Worm (Caenorhabditis elegans): Measurements from ENCODE around the gene nspd-4.

Gene nspd-4

ce11 chrII:4866045-4866444 is 23.6 kb downstream of the nspd-4 start:
- TF ChIP-seq dao-5 (tag; optimal IDR thresholded peaks at IDR 0.05) (no peak), him-1 (tag; optimal IDR thresholded peaks at IDR 0.05) (no peak), W03F9.2 (tag; optimal IDR thresholded peaks at IDR 0.05) (no peak)

ce11 chrII:4867476-4867875 is 25.1 kb downstream of the nspd-4 start, which contains the start of gene col-17:
col-17 (minus strand) TSS chrII:4867576.
- no peak for TF ChIP-seq him-1 (tag; optimal IDR thresholded peaks at IDR 0.05)
- TF ChIP-seq dao-5 (tag; optimal IDR thresholded peaks at IDR 0.05) = no peak
- no peak for TF ChIP-seq W03F9.2 (tag; optimal IDR thresholded peaks at IDR 0.05)

ce11 chrII:4869793-4870343 is 27.5 kb downstream of the nspd-4 start:
- no peak for TF ChIP-seq W03F9.2 (tag; optimal IDR thresholded peaks at IDR 0.05)
- TF ChIP-seq him-1 (tag; optimal IDR thresholded peaks at IDR 0.05) = no peak
- TF ChIP-seq dao-5 (tag; optimal IDR thresholded peaks at IDR 0.05) = no peak

- TF ChIP-seq him-1 (tag; optimal IDR thresholded peaks at IDR 0.05) (no peak), dao-5 (tag; optimal IDR thresholded peaks at IDR 0.05) (no peak), W03F9.2 (tag; optimal IDR thresholded peaks at IDR 0.05) (no peak)
These were observed 28.3 kb downstream of the nspd-4 start, which contains the start of gene col-20 for ce11 chrII:4870691-4871090. col-20 (minus strand) TSS chrII:4870791.

ce11 chrII:4871834-4872233 is 29.4 kb downstream of the nspd-4 start:
- no peak for TF ChIP-seq him-1 (tag; optimal IDR thresholded peaks at IDR 0.05)
- no peak for TF ChIP-seq dao-5 (tag; optimal IDR thresholded peaks at IDR 0.05)
- TF ChIP-seq W03F9.2 (tag; optimal IDR thresholded peaks at IDR 0.05) = no peak

- TF ChIP-seq dao-5 (tag; optimal IDR thresholded peaks at IDR 0.05) (no peak), W03F9.2 (tag; optimal IDR thresholded peaks at IDR 0.05) (no peak), him-1 (tag; optimal IDR thresholded peaks at IDR 0.05) (no peak)
These were observed 30.6 kb downstream of the nspd-4 start, which contains the start of gene col-73 for ce11 chrII:4873029-4873428. col-73 (minus strand) TSS chrII:4873129.

ce11 chrII:4874335-4874861 is 32.0 kb downstream of the nspd-4 start, which contains the start of gene F11G11.15:
F11G11.15 (plus strand) TSS chrII:4874845.
- TF ChIP-seq W03F9.2 (tag; optimal IDR thresholded peaks at IDR 0.05) (no peak), dao-5 (tag; optimal IDR thresholded peaks at IDR 0.05) (no peak), him-1 (tag; optimal IDR thresholded peaks at IDR 0.05) (no peak)

ce11 chrII:4876091-4876490 is 33.7 kb downstream of the nspd-4 start, which contains the start of gene F11G11.13:
F11G11.13 (minus strand) TSS chrII:4876179.
- TF ChIP-seq dao-5 (tag; optimal IDR thresholded peaks at IDR 0.05) (no peak), W03F9.2 (tag; optimal IDR thresholded peaks at IDR 0.05) (no peak), him-1 (tag; optimal IDR thresholded peaks at IDR 0.05) (no peak)

- TF ChIP-seq dao-5 (tag; optimal IDR thresholded peaks at IDR 0.05) (no peak), him-1 (tag; optimal IDR thresholded peaks at IDR 0.05) (no peak), W03F9.2 (tag; optimal IDR thresholded peaks at IDR 0.05) (no peak)
These were observed 37.2 kb downstream of the nspd-4 start, which contains the start of gene gst-6 for ce11 chrII:4879629-4880028. gst-6 (plus strand) TSS chrII:4879891.

ce11 chrII:4881727-4882126 is 39.3 kb downstream of the nspd-4 start, which contains the start of gene gst-7:
gst-7 (plus strand) TSS chrII:4882062.
- TF ChIP-seq dao-5 (tag; optimal IDR thresholded peaks at IDR 0.05) (no peak), him-1 (tag; optimal IDR thresholded peaks at IDR 0.05) (no peak), W03F9.2 (tag; optimal IDR thresholded peaks at IDR 0.05) (no peak)

ce11 chrII:4882498-4882897 is 40.1 kb downstream of the nspd-4 start:
- TF ChIP-seq dao-5 (tag; optimal IDR thresholded peaks at IDR 0.05) = no peak
- TF ChIP-seq W03F9.2 (tag; optimal IDR thresholded peaks at IDR 0.05) = no peak
- TF ChIP-seq him-1 (tag; optimal IDR thresholded peaks at IDR 0.05) = no peak

- TF ChIP-seq dao-5 (tag; optimal IDR thresholded peaks at IDR 0.05) (no peak), W03F9.2 (tag; optimal IDR thresholded peaks at IDR 0.05) (no peak), him-1 (tag; optimal IDR thresholded peaks at IDR 0.05) (no peak)
These were observed 41.0 kb downstream of the nspd-4 start, which contains the start of gene gst-8 for ce11 chrII:4883412-4883811. gst-8 (plus strand) TSS chrII:4883712.

- no peak for TF ChIP-seq him-1 (tag; optimal IDR thresholded peaks at IDR 0.05)
- TF ChIP-seq W03F9.2 (tag; optimal IDR thresholded peaks at IDR 0.05) = no peak
These were observed 42.0 kb downstream of the nspd-4 start for ce11 chrII:4884403-4884802.

ce11 chrII:4885976-4886375 is 43.6 kb downstream of the nspd-4 start, which contains the start of gene R05F9.7:
R05F9.7 (plus strand) TSS chrII:4886276.
- no peak for TF ChIP-seq him-1 (tag; optimal IDR thresholded peaks at IDR 0.05)
- no peak for TF ChIP-seq dao-5 (tag; optimal IDR thresholded peaks at IDR 0.05)
- no peak for TF ChIP-seq W03F9.2 (tag; optimal IDR thresholded peaks at IDR 0.05)
